Fruit fly (Drosophila melanogaster) whole organism, embryonic: ENCODE measurements around the gene CG11999.

Experiments used
- BEAF-32 ChIP-seq: fragments of 200-800 bp; sonication (Bioruptor generic); optimal IDR thresholded peaks from 3 replicates; lab custom pipeline; 2017; ENCODE audit warnings: missing biosample characterization, missing genetic modification characterization, mild to moderate bottlenecking, moderate library complexity, missing genetic modification reagents
- CG10431 ChIP-seq: fragments of 200-800 bp; sonication (Bioruptor generic); optimal IDR thresholded peaks from 3 replicates; lab custom pipeline; 2018; ENCODE audit warnings: missing biosample characterization, mild to moderate bottlenecking, missing genetic modification characterization
- CG10543 ChIP-seq: fragments of 200-800 bp; sonication (Bioruptor generic); optimal IDR thresholded peaks from 3 replicates; lab custom pipeline; 2017; ENCODE audit warnings: missing biosample characterization, mild to moderate bottlenecking, missing genetic modification characterization, moderate library complexity
- CG11695 ChIP-seq: fragments of 200-800 bp; sonication (Bioruptor generic); IDR thresholded peaks from 3 replicates; pipeline ENCODE4 v1.3.6; 2022; ENCODE audit warnings: missing biosample characterization, missing genetic modification characterization
- CG12236 ChIP-seq: fragments of 200-800 bp; sonication (Bioruptor generic); optimal IDR thresholded peaks from 2 replicates; lab custom pipeline; 2016; ENCODE audit warnings: missing biosample characterization, missing genetic modification characterization
- CG12769 ChIP-seq: fragments of 200-800 bp; sonication (Bioruptor generic); optimal IDR thresholded peaks from 2 replicates; lab custom pipeline; 2019; ENCODE audit warnings: missing biosample characterization, mild to moderate bottlenecking, missing genetic modification characterization, moderate library complexity
- CG13624 ChIP-seq: fragments of 200-800 bp; sonication (Bioruptor generic); optimal IDR thresholded peaks from 2 replicates; lab custom pipeline; 2016; ENCODE audit warnings: missing biosample characterization, missing genetic modification characterization
- CG14014 ChIP-seq: fragments of 200-800 bp; sonication (Bioruptor generic); IDR thresholded peaks from 2 replicates; pipeline ENCODE4 v1.3.6; 2022; ENCODE audit warnings: missing biosample characterization, missing genetic modification characterization
- CG17328 ChIP-seq: fragments of 200-800 bp; sonication (Bioruptor generic); IDR thresholded peaks from 2 replicates; pipeline ENCODE4 v1.3.6; 2022; ENCODE audit warnings: missing biosample characterization, missing genetic modification characterization
- CG1832 ChIP-seq: fragments of 200-800 bp; sonication (Bioruptor generic); optimal IDR thresholded peaks from 2 replicates; lab custom pipeline; 2017; ENCODE audit warnings: missing biosample characterization, mild to moderate bottlenecking, missing genetic modification characterization, inconsistent platforms
- CG2889 ChIP-seq: fragments of 200-800 bp; sonication (Bioruptor generic); IDR thresholded peaks from 3 replicates; pipeline ENCODE4 v1.3.6; 2022; ENCODE audit warnings: missing biosample characterization, missing genetic modification characterization
- CG32532 ChIP-seq: fragments of 200-800 bp; sonication (Bioruptor generic); IDR thresholded peaks from 2 replicates; pipeline ENCODE4 v1.3.6; 2022; ENCODE audit warnings: missing biosample characterization, missing genetic modification characterization
- CG33213 ChIP-seq: fragments of 200-800 bp; sonication (Bioruptor generic); optimal IDR thresholded peaks from 3 replicates; lab custom pipeline; 2016; ENCODE audit warnings: missing biosample characterization, missing genetic modification characterization
- CG34376 ChIP-seq: fragments of 200-800 bp; sonication (Bioruptor generic); optimal IDR thresholded peaks from 2 replicates; lab custom pipeline; 2018; ENCODE audit warnings: missing biosample characterization, mild to moderate bottlenecking, missing genetic modification characterization
- CG4360 ChIP-seq: fragments of 200-800 bp; sonication (Bioruptor generic); IDR thresholded peaks from 2 replicates; pipeline ENCODE4 v1.3.6; 2022; ENCODE audit warnings: missing biosample characterization, missing genetic modification characterization
- CG8388 ChIP-seq: fragments of 200-800 bp; sonication (Bioruptor generic); optimal IDR thresholded peaks from 2 replicates; lab custom pipeline; 2019; ENCODE audit warnings: missing biosample characterization, mild to moderate bottlenecking, missing genetic modification characterization, moderate library complexity
- Camta ChIP-seq: fragments of 200-800 bp; sonication (Bioruptor generic); optimal IDR thresholded peaks from 2 replicates; lab custom pipeline; 2016; ENCODE audit warnings: missing biosample characterization, missing genetic modification characterization
- CoRest ChIP-seq: fragments of 200-800 bp; sonication (Bioruptor generic); optimal IDR thresholded peaks from 3 replicates; lab custom pipeline; 2018; ENCODE audit warnings: missing biosample characterization, mild to moderate bottlenecking, missing genetic modification characterization, moderate library complexity
- Dbx ChIP-seq: fragments of 200-800 bp; sonication (Bioruptor generic); IDR thresholded peaks from 3 replicates; pipeline ENCODE4 v1.3.6; 2022; ENCODE audit warnings: missing biosample characterization, missing genetic modification characterization
- Doc2 ChIP-seq: fragments of 200-800 bp; sonication (Bioruptor generic); IDR thresholded peaks from 2 replicates; pipeline ENCODE4 v1.3.6; 2022; ENCODE audit warnings: missing biosample characterization, missing genetic modification characterization
- Dref ChIP-seq: fragments of 200-800 bp; sonication (Bioruptor generic); IDR thresholded peaks from 2 replicates; pipeline ENCODE4 v1.3.6; 2022; ENCODE audit warnings: missing biosample characterization, missing genetic modification characterization
- Ets65A ChIP-seq: fragments of 200-800 bp; sonication (Bioruptor generic); peaks from one replicate; lab custom pipeline; 2016; ENCODE audit warnings: missing biosample characterization, missing genetic modification characterization
- Fer3 ChIP-seq: fragments of 200-800 bp; sonication (Bioruptor generic); optimal IDR thresholded peaks from 2 replicates; lab custom pipeline; 2018; ENCODE audit warnings: missing biosample characterization, mild to moderate bottlenecking, missing genetic modification characterization, moderate library complexity
- Hmx ChIP-seq: fragments of 200-800 bp; sonication (Bioruptor generic); optimal IDR thresholded peaks from 2 replicates; lab custom pipeline; 2016; ENCODE audit warnings: missing biosample characterization, missing genetic modification characterization
- Hr78 ChIP-seq, 2 experiments: fragments of 200-800 bp in 1 of 2; fragments of >200 bp in 1 of 2; sonication (Bioruptor generic) in 1 of 2; optimal IDR thresholded peaks; 2 replicates each; lab custom pipeline; 2017 to 2019; ENCODE audit warnings: missing biosample characterization in 2 of 2, missing genetic modification characterization in 2 of 2, mild to moderate bottlenecking in 1 of 2, moderate library complexity in 1 of 2
- Med ChIP-seq: fragments of 200-800 bp; sonication (Bioruptor generic); peaks from one replicate; lab custom pipeline; 2016; ENCODE audit warnings: missing biosample characterization, missing genetic modification characterization, mild to moderate bottlenecking, inconsistent platforms, moderate library complexity
- Mrtf ChIP-seq: fragments of 200-800 bp; sonication (Bioruptor generic); IDR thresholded peaks from 3 replicates; pipeline ENCODE4 v1.3.6; 2022; ENCODE audit warnings: missing biosample characterization, missing genetic modification characterization
- NC2β ChIP-seq: fragments of 200-800 bp; sonication (Bioruptor generic); optimal IDR thresholded peaks from 2 replicates; lab custom pipeline; 2016; ENCODE audit warnings: missing biosample characterization, missing genetic modification characterization
- NFAT ChIP-seq: fragments of 200-800 bp; sonication (Bioruptor generic); IDR thresholded peaks from 2 replicates; pipeline ENCODE4 v1.3.6; 2022; ENCODE audit warnings: missing biosample characterization, missing genetic modification characterization
- Sry-β ChIP-seq: fragments of 200-800 bp; sonication (Bioruptor generic); optimal IDR thresholded peaks from 2 replicates; lab custom pipeline; 2018; ENCODE audit warnings: missing biosample characterization, mild to moderate bottlenecking, missing genetic modification characterization, moderate library complexity
- chinmo ChIP-seq: fragments of 200-800 bp; sonication (Bioruptor generic); IDR thresholded peaks from 4 replicates; pipeline ENCODE4 v1.3.6; 2022; ENCODE audit warnings: missing biosample characterization, missing genetic modification characterization; ENCODE audit not compliant: partially characterized antibody
- chn ChIP-seq: fragments of 200-800 bp; sonication (Bioruptor generic); optimal IDR thresholded peaks from 2 replicates; lab custom pipeline; 2016; ENCODE audit warnings: missing biosample characterization, missing genetic modification characterization
- crol ChIP-seq: fragments of 200-800 bp; sonication (Bioruptor generic); IDR thresholded peaks from 2 replicates; pipeline ENCODE4 v1.3.6; 2022; ENCODE audit warnings: missing biosample characterization, missing genetic modification characterization
- cwo ChIP-seq: fragments of 200-800 bp; sonication (Bioruptor generic); optimal IDR thresholded peaks from 3 replicates; lab custom pipeline; 2017; ENCODE audit warnings: missing biosample characterization, missing genetic modification characterization, mild to moderate bottlenecking, moderate library complexity, missing genetic modification reagents
- dati ChIP-seq: fragments of 200-800 bp; sonication (Bioruptor generic); IDR thresholded peaks from 2 replicates; pipeline ENCODE4 v1.3.6; 2022; ENCODE audit warnings: missing biosample characterization, missing genetic modification characterization
- fd96Cb ChIP-seq: fragments of 200-800 bp; sonication (Bioruptor generic); optimal IDR thresholded peaks from 2 replicates; lab custom pipeline; 2018; ENCODE audit warnings: missing biosample characterization, mild to moderate bottlenecking, missing genetic modification characterization, moderate library complexity
- ftz-f1 ChIP-seq: fragments of 200-800 bp; sonication (Bioruptor generic); optimal IDR thresholded peaks from 2 replicates; lab custom pipeline; 2016; ENCODE audit warnings: missing biosample characterization, missing genetic modification characterization
- gcm ChIP-seq: fragments of 200-800 bp; sonication (Bioruptor generic); optimal IDR thresholded peaks from 2 replicates; lab custom pipeline; 2019; ENCODE audit warnings: missing biosample characterization, mild to moderate bottlenecking, missing genetic modification characterization, moderate library complexity
- hkb ChIP-seq, 2 experiments: fragments of 200-800 bp in 1 of 2; fragments of >200 bp in 1 of 2; sonication (Bioruptor generic) in 1 of 2; IDR thresholded peaks in 1 of 2; optimal IDR thresholded peaks in 1 of 2; 2 replicates each; pipeline versions ENCODE4 v1.3.6 to Lab custom; 2017 to 2022; ENCODE audit warnings: missing biosample characterization in 1 of 2, missing genetic modification characterization in 1 of 2
- lov ChIP-seq, 2 experiments: fragments of 200-800 bp in 1 of 2; fragments of >200 bp in 1 of 2; sonication (Bioruptor generic) in 1 of 2; IDR thresholded peaks in 1 of 2; optimal IDR thresholded peaks in 1 of 2; 2 replicates in 1 of 2; 3 replicates in 1 of 2; pipeline versions ENCODE4 v1.3.6 to Lab custom; 2017 to 2022; ENCODE audit warnings: missing biosample characterization in 1 of 2, missing genetic modification characterization in 1 of 2
- mld ChIP-seq: fragments of 200-800 bp; sonication (Bioruptor generic); IDR thresholded peaks from 3 replicates; pipeline ENCODE4 v1.3.6; 2022; ENCODE audit warnings: missing biosample characterization, missing genetic modification characterization; ENCODE audit not compliant: partially characterized antibody
- org-1 ChIP-seq: fragments of 200-800 bp; sonication (Bioruptor generic); optimal IDR thresholded peaks from 2 replicates; lab custom pipeline; 2017; ENCODE audit warnings: missing biosample characterization, missing genetic modification characterization
- schlank ChIP-seq: fragments of 200-800 bp; sonication (Bioruptor generic); optimal IDR thresholded peaks from 2 replicates; lab custom pipeline; 2018; ENCODE audit warnings: missing biosample characterization, mild to moderate bottlenecking, missing genetic modification characterization
- sd ChIP-seq: fragments of 200-800 bp; sonication (Bioruptor generic); optimal IDR thresholded peaks from 3 replicates; lab custom pipeline; 2018; ENCODE audit warnings: missing biosample characterization, mild to moderate bottlenecking, missing genetic modification characterization, moderate library complexity
- slou ChIP-seq: fragments of 200-800 bp; sonication (Bioruptor generic); optimal IDR thresholded peaks from 3 replicates; lab custom pipeline; 2016; ENCODE audit warnings: missing biosample characterization, missing genetic modification characterization
- tup ChIP-seq: fragments of 200-800 bp; sonication (Bioruptor generic); optimal IDR thresholded peaks from 2 replicates; lab custom pipeline; 2016; ENCODE audit warnings: missing biosample characterization, mild to moderate bottlenecking, missing genetic modification characterization, moderate library complexity

Gene CG11999

dm6 chr3R:5316790-5317189, 37.8 kb downstream of the CG11999 start (continued):
- TF ChIP-seq Ets65A (GFP tag; lab: Kevin White, UChicago) (peak; percentile 52), CG11695 (no peak), Hmx (GFP tag; lab: Kevin White, UChicago) (no peak), Mrtf (0 out of 3 replicates have a peak, but pooled peaks have one; percentile 10)

dm6 chr3R:5315871-5316270, 38.7 kb downstream of the CG11999 start:
- TF ChIP-seq CG4360 (GFP tag; lab: Robert Waterston, UW) (0 out of 2 replicates have a peak, but pooled peaks have one; percentile 8), CG14014 (GFP tag; lab: Robert Waterston, UW) (peak; percentile 9; the same call in 1 of the 2 replicates), CG17328 (GFP tag; lab: Robert Waterston, UW) (no peak), gcm (GFP tag; lab: Kevin White, UChicago) (peak; percentile 3), BEAF-32 (GFP tag; lab: Kevin White, UChicago) (no peak), mld (GFP tag; lab: Robert Waterston, UW) (0 out of 3 replicates have a peak, but pooled peaks have one; percentile 15), crol (GFP tag; lab: Robert Waterston, UW) (0 out of 2 replicates have a peak, but pooled peaks have one; percentile 11), schlank (tag; lab: Kevin White, UChicago) (no peak), chinmo (GFP tag; lab: Robert Waterston, UW) (0 out of 4 replicates have a peak, but pooled peaks have one; percentile 5), CG12769 (tag; lab: Kevin White, UChicago) (peak; percentile 64), Sry-β (no peak), Med (peak; percentile 60), ftz-f1 (GFP tag; lab: Kevin White, UChicago) (no peak), Camta (GFP tag; lab: Kevin White, UChicago) (no peak), CG13624 (GFP tag; lab: Kevin White, UChicago) (no peak), Hr78 (GFP tag; optimal IDR thresholded peaks at IDR 0.05; lab: Kevin White, UChicago) (peak in 1 of 2 experiments; percentile 16), CG8388 (GFP tag; lab: Kevin White, UChicago) (no peak), CG12236 (GFP tag; lab: Kevin White, UChicago) (no peak)

dm6 chr3R:5315050-5315643, 39.4 kb downstream of the CG11999 start:
- no peak for TF ChIP-seq slou (GFP tag; lab: Kevin White, UChicago)
- TF ChIP-seq Doc2 (GFP tag; lab: Robert Waterston, UW) = no peak
- TF ChIP-seq Fer3 (tag; lab: Kevin White, UChicago) = no peak
- TF ChIP-seq CG11695 = no peak
- TF ChIP-seq lov (optimal IDR thresholded peaks at IDR 0.05; lab: Kevin White, UChicago) = no peak
- TF ChIP-seq lov (GFP tag; IDR thresholded peaks at IDR 0.05; lab: Robert Waterston, UW) = no peak
- peak; percentile 63 for TF ChIP-seq sd (tag; lab: Kevin White, UChicago)
- no peak for TF ChIP-seq hkb (optimal IDR thresholded peaks at IDR 0.05; lab: Kevin White, UChicago)
- no peak for TF ChIP-seq hkb (GFP tag; IDR thresholded peaks at IDR 0.05; lab: Robert Waterston, UW)
- TF ChIP-seq chn (GFP tag; lab: Kevin White, UChicago) = no peak
- TF ChIP-seq CG32532 (GFP tag; lab: Robert Waterston, UW) = no peak
- no peak for TF ChIP-seq CG1832
- no peak for TF ChIP-seq CG33213 (GFP tag; lab: Kevin White, UChicago)
- TF ChIP-seq tup (GFP tag; lab: Kevin White, UChicago) = no peak
- TF ChIP-seq fd96Cb (tag; lab: Kevin White, UChicago) = no peak
- peak; percentile 40 for TF ChIP-seq CG10543
- no peak for TF ChIP-seq Dref (GFP tag; lab: Robert Waterston, UW)
- TF ChIP-seq CG2889 (GFP tag; lab: Robert Waterston, UW) = no peak
- no peak for TF ChIP-seq NFAT
- TF ChIP-seq CG10431 (GFP tag; lab: Kevin White, UChicago) = no peak
- no peak for TF ChIP-seq NC2β (GFP tag; lab: Kevin White, UChicago)
- TF ChIP-seq CoRest (tag; lab: Kevin White, UChicago) = no peak
- no peak for TF ChIP-seq CG34376
- no peak for TF ChIP-seq Dbx (GFP tag; lab: Robert Waterston, UW)
- no peak for TF ChIP-seq org-1 (GFP tag; lab: Kevin White, UChicago)
- TF ChIP-seq dati (GFP tag; lab: Robert Waterston, UW) = no peak
- TF ChIP-seq cwo (GFP tag; lab: Kevin White, UChicago) = peak; percentile 12
